Worm (Caenorhabditis elegans): ENCODE data around the gene T13F2.4.
A peak's percentile ranks its signal among the peaks of the same experiment; 100 is the strongest.
"Not testable (repeated sequence)": the region's sequence is repeated elsewhere in the genome, so short reads cannot be mapped to it uniquely, and the experiment has no call there.

Gene T13F2.4

DNA sequence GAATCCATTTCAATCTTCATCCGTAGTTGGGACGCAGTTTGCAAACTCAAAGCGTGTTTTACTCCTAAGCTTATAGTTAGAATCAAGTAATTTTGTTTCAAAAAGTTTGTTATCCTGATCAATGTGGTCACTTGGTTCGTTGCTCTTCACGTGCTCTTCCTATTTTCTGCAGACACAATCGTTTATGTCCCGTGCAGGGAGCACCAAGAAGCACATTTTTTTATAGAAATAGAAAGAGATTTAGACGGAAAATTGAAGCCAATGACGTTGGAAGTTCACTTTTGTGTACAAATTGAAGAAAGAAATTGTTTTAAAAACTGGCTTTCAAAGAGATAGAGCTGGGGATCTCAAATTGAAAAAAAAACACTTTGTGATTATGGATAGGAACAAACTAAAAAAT is 27.8 kb upstream of the T13F2.4 start:
- TF ChIP-seq nhr-21 (tag; optimal IDR thresholded peaks at IDR 0.05) (no peak), crh-2 (tag; optimal IDR thresholded peaks at IDR 0.05) (peak; percentile 19), nhr-129 (tag; optimal IDR thresholded peaks at IDR 0.05) (peak; percentile 3), sma-3 (GFP tag; optimal IDR thresholded peaks at IDR 0.05) (no peak), F13H6.1 (tag; optimal IDR thresholded peaks at IDR 0.05) (peak; percentile 2), zag-1 (tag; optimal IDR thresholded peaks at IDR 0.05) (no peak), Y55F3AM.14 (GFP tag; optimal IDR thresholded peaks at IDR 0.05) (no peak)

DNA sequence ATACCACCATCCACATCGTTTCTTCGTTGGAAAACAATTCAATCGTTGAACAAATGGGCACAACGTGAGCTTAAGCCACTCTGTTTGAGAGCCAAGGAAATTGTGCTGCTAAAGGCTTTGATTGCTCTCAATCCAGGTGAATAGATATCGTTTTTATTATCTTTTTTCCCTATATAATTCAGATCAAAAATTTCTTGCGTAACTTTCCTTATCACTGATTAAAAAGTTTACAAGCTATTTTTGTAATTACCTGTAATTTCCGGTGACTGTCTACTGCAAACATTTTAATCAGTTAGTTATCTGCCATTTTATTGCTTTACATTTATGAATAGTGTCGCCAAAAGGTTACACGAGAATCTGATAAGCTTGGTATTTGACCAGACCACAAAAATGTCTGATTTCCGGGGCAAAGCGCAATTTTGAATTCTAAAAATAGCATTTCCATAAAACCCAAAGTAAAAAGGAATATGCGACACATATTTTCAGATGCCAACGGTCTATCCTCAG is 26.9 kb upstream of the T13F2.4 start:
- TF ChIP-seq nhr-25 (tag; optimal IDR thresholded peaks at IDR 0.05) (no peak), R02D3.7 (tag; optimal IDR thresholded peaks at IDR 0.05) (no peak), C34F6.9 (tag; optimal IDR thresholded peaks at IDR 0.05) (no peak), lsy-2 (tag; optimal IDR thresholded peaks at IDR 0.05) (no peak), nhr-12 (tag; optimal IDR thresholded peaks at IDR 0.05) (no peak), fos-1 (tag; optimal IDR thresholded peaks at IDR 0.05) (peak; percentile 85), egl-27 (tag; optimal IDR thresholded peaks at IDR 0.05) (peak; percentile 1), sem-4 (tag; optimal IDR thresholded peaks at IDR 0.05) (no peak), Y55F3AM.14 (GFP tag; optimal IDR thresholded peaks at IDR 0.05) (no peak)

DNA sequence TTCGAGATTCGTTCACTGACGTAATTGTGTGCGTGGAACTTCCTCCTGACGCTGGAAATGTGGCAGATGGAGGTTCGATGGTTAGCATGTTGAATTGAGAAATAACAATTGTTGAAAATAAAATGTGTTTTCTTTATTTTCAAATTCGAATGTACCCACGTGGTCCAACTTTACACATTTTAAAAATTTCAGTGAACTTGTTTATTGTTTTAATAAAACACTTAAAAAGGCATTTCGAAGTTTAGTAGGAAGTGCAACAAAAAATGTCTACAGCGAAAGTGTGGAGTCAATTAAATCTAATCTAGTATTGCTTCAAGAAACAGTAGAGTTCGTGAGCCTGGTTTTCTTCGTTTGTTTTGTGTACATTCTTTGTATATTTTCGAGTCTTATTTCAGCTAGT is 23.3 kb upstream of the T13F2.4 start, which contains the start of gene ssp-36:
Gene ssp-36 (minus strand): TSS at position 101 of the 400 bp plus-strand sequence.
- TF ChIP-seq ztf-4 (tag; optimal IDR thresholded peaks at IDR 0.05) (no peak), nhr-237 (tag; optimal IDR thresholded peaks at IDR 0.05) (no peak), unc-62 (GFP tag; optimal IDR thresholded peaks at IDR 0.05) (no peak), nhr-129 (tag; optimal IDR thresholded peaks at IDR 0.05) (no peak), C34F6.9 (tag; optimal IDR thresholded peaks at IDR 0.05) (no peak), nhr-6 (tag; optimal IDR thresholded peaks at IDR 0.05) (no peak), dmd-4 (tag; optimal IDR thresholded peaks at IDR 0.05) (no peak), sma-9 (GFP tag; optimal IDR thresholded peaks at IDR 0.05) (no peak), sma-9 (tag; optimal IDR thresholded peaks at IDR 0.05) (no peak)

DNA sequence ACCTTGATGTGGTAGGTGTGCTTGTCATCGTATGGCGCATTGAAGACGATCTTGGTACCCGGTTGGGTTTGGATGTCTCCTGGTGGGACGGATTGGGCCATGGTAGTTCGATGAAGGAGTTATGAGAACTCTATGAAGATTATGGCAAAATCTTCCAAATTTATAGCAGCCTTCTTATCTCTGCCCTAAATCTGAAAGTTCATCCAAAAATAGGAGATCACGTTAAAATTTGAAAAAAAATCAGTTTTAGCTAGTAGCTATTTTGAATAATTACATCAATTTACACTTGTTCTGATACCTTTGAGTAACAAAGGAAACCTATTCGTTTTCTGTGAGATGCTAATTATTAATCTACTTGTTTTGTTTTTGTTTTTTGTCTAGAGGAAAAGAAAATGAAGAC is 22.5 kb upstream of the T13F2.4 start, which contains the start of gene msp-79:
Gene msp-79 (minus strand): TSS at position 101 of the 400 bp plus-strand sequence.
- not testable (repeated sequence) for TF ChIP-seq blmp-1 (tag; optimal IDR thresholded peaks at IDR 0.05; ENCODE audit: insufficient read depth); ZK546.5 (tag; optimal IDR thresholded peaks at IDR 0.05); sma-9 (GFP tag; optimal IDR thresholded peaks at IDR 0.05); sma-9 (tag; optimal IDR thresholded peaks at IDR 0.05)

DNA sequence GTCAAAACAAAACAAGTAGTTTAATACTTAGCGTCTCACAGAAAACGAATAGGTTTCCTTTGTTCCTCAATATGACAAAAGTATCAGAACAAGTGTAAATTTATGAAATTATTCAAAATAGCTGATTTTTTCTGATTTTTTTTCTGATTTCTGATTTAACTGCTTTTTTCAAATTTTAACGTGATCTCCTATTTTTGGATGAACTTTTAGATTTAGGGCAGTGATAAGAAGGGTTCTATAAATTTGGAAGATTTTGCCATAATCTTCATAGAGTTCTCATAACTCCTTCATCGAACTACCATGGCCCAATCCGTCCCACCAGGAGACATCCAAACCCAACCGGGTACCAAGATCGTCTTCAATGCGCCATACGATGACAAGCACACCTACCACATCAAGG is 19.9 kb upstream of the T13F2.4 start, which contains the start of gene msp-78:
Gene msp-78 (plus strand): TSS at position 301 of the 400 bp plus-strand sequence.
- not testable (repeated sequence) for TF ChIP-seq elt-3, egl-27, fos-1 (tag; optimal IDR thresholded peaks at IDR 0.05)

DNA sequence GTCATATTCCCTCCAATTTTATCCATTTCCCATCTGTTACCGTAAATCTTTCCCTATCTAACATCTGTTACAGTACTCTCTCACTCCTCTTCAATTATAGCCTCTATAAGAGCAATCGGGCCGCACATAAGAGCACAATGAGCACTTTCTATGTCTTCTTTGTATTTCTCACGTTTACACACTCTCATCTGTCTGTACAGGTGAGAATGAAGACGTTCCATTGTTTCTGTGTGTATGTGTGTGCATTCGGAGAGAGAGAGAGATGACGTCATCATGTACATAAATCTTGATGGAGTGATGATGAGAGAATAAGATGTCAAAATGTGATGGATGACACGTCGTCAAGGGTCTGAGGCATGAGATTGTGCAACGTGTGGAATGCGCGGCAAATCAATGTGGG is 18.8 kb upstream of the T13F2.4 start:
- peak; percentile 12 for TF ChIP-seq mab-5 (tag; optimal IDR thresholded peaks at IDR 0.05)
- TF ChIP-seq snpc-4 (tag; optimal IDR thresholded peaks at IDR 0.05) = no peak

DNA sequence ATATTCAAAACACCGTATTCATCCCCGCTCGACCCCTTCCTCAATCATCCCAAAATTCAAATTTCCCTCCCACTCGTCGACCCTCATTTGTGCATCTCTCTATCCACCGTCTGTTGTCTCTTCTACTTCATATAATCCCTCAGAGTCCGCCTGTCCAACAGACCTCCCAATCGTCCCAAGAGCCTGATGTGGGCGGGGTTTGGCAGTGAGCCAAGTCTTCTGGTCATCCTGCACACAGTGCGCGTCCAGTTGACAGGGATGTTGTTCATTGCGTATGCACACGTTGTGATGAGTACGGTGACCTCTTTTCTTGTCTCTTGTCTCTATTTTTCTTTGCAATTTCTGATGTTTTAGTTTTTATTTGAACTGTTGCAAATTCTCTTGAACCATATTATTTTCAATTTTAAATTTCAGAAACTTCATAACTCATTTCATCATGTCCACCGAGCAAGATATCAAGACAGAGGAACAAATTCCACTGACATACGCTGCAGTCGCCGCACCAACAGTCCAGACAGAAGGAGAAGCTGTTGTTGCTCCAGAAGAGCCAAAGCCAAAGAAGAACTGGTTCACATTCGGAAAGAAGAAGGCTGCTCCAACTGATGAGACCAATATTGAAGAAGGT is 17.4 kb upstream of the T13F2.4 start, which contains the start of gene cav-1:
Gene cav-1 (plus strand): TSS at position 415 of the 625 bp plus-strand sequence.
- TF ChIP-seq mbf-1 (tag; optimal IDR thresholded peaks at IDR 0.05) = no peak

DNA sequence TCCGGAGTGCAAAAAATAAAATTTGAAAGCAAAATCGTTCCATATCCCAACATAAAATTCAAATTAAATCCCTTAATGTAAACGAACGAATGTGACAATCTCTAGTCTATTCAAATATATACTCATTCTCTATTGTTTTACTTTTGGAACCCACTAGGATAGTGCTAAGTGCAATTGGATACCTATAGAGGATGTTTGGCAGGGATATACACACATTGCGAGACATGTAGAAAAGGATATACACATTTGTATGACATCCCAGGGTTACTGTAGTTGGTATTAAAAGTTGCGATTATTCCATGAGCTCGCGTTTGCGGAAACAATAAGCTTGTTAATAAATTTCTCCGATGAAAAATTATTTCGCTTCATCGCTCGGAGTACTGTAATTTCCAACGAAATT is 16.2 kb upstream of the T13F2.4 start:
- TF ChIP-seq egl-27 (tag; optimal IDR thresholded peaks at IDR 0.05) (no peak), peb-1 (tag; optimal IDR thresholded peaks at IDR 0.05) (no peak), dmd-4 (tag; optimal IDR thresholded peaks at IDR 0.05) (no peak), snpc-4 (tag; optimal IDR thresholded peaks at IDR 0.05) (no peak), elt-1 (tag; optimal IDR thresholded peaks at IDR 0.05) (no peak), mab-5 (tag; optimal IDR thresholded peaks at IDR 0.05) (no peak), unc-62 (GFP tag; optimal IDR thresholded peaks at IDR 0.05) (no peak), ztf-4 (tag; optimal IDR thresholded peaks at IDR 0.05) (no peak), fos-1 (tag; optimal IDR thresholded peaks at IDR 0.05) (no peak), aly-2 (tag; optimal IDR thresholded peaks at IDR 0.05) (no peak), R02D3.7 (tag; optimal IDR thresholded peaks at IDR 0.05) (no peak), elt-3 (tag; optimal IDR thresholded peaks at IDR 0.05) (no peak)
